Worm (Caenorhabditis elegans): ENCODE results near the gene tftc-5.

Gene tftc-5

DNA sequence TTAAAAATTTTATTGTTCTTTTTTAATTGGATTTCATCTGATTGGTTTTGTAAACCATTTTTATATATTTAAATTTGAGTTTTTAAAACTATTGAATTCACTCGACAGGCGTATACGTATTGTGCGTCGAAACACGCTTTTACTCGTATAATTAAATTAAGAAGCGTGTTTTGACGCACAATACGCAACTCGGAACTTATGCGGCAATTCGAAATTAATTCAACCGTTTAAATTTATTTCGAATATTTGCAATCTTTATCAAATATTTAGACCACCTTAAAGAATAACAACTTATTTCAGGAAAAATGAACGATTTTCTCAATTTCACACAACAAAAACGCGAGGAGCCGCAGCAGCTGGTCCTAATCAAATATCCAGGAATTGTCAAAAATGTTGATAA, at the start of gene tftc-5:
Gene tftc-5 (plus strand): TSS at position 301 of the 400 bp plus-strand sequence.
- TF ChIP-seq lin-15B (tag; optimal IDR thresholded peaks at IDR 0.05) (no peak), nhr-90 (tag; optimal IDR thresholded peaks at IDR 0.05; ENCODE audit: poor library complexity) (no peak), ceh-63 (GFP tag; optimal IDR thresholded peaks at IDR 0.05) (no peak), ztf-11 (tag; optimal IDR thresholded peaks at IDR 0.05) (no peak), nhr-12 (tag; optimal IDR thresholded peaks at IDR 0.05) (no peak), efl-1 (optimal IDR thresholded peaks at IDR 0.05) (no peak), efl-1 (GFP tag; optimal IDR thresholded peaks at IDR 0.05 in 1 of 2) (peak in 1 of 2 experiments; percentile 47), elt-2 (tag; optimal IDR thresholded peaks at IDR 0.05) (no peak), C34B4.2 (tag; optimal IDR thresholded peaks at IDR 0.05) (no peak), egl-13 (tag; optimal IDR thresholded peaks at IDR 0.05) (no peak)

DNA sequence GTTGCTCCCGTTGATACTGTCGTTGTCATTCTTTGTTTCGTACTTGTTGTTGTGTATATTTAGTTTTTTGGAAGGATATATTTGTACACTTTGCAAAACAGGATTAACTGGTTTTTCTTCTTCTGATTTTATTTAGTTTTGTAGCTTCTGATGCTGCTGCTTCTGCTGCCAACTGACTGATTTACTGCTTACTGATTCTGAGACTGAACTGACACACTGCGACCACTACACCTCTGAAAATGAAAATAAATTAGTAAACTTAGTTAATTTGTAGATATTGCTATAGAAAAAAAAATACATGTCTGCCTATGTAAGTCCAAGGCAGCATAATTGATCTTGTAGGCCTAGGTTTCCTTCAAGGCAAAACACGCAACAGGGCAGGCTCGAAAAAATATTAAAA, 49.3 kb upstream of the tftc-5 start, which contains the start of gene R10E9.4:
Gene R10E9.4 (minus strand): TSS at position 101 of the 400 bp plus-strand sequence.
- TF ChIP-seq irx-1 (tag; optimal IDR thresholded peaks at IDR 0.05): no peak

DNA sequence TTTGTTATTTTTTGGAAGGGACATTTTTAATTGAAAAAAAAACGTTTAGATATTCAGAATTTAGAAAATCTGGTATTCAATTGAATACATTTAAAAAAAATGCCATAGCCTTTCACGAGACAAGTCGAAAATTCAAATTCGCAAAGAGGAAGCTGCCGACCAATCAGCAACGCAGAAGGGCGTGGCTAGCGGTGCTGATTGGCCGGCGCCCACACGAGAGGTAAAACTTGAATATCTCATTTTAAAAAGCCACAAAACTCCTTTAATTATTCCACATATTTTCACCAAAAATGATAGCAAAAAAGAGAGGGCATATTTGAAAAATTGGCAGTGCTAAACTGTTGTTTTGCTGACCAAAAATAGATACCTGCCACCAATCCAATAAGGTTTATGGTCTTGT, 47.5 kb upstream of the tftc-5 start:
- no peak for TF ChIP-seq tlp-1 (tag; optimal IDR thresholded peaks at IDR 0.05)
- no peak for TF ChIP-seq ceh-82 (tag; optimal IDR thresholded peaks at IDR 0.05)
- TF ChIP-seq mab-9 (GFP tag; IDR thresholded peaks at IDR 0.05): no peak
- TF ChIP-seq nhr-12 (tag; optimal IDR thresholded peaks at IDR 0.05): no peak
- no peak for TF ChIP-seq pqm-1 (tag; optimal IDR thresholded peaks at IDR 0.05)

DNA sequence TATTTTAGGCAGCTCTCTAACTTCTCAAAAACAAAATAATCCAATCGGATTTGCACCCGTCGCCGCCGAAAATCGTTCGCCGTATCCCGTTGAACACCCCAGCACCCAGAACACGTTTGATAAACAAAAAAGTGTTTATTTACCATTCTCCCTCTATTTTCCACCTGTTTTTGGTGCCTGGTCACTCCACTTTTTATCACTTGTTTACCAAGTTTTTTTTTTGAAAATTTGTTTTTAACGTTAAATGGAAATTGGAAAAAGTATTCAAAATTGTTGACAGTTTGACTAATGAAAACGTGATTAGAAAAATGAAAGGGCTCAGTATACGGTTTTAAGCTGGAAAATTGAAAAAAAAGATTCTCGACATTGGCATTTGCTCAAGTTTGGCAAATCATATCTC, 47.0 kb upstream of the tftc-5 start:
- TF ChIP-seq blmp-1 (tag; optimal IDR thresholded peaks at IDR 0.05): no peak
- no peak for TF ChIP-seq ztf-11 (tag; optimal IDR thresholded peaks at IDR 0.05)
- no peak for TF ChIP-seq ceh-63 (GFP tag; optimal IDR thresholded peaks at IDR 0.05)
- TF ChIP-seq hlh-4 (tag; optimal IDR thresholded peaks at IDR 0.05): no peak
- no peak for TF ChIP-seq sup-37 (GFP tag; optimal IDR thresholded peaks at IDR 0.05)
- no peak for TF ChIP-seq nhr-76 (tag; optimal IDR thresholded peaks at IDR 0.05)
- no peak for TF ChIP-seq sptf-1 (tag; optimal IDR thresholded peaks at IDR 0.05)
- no peak for TF ChIP-seq rnt-1 (tag; optimal IDR thresholded peaks at IDR 0.05)
- no peak for TF ChIP-seq hpl-2 (GFP tag; optimal IDR thresholded peaks at IDR 0.05)
- no peak for TF ChIP-seq nhr-84 (tag; optimal IDR thresholded peaks at IDR 0.05)
- TF ChIP-seq snu-23 (GFP tag; optimal IDR thresholded peaks at IDR 0.05): no peak
- no peak for TF ChIP-seq mep-1 (tag; optimal IDR thresholded peaks at IDR 0.05)
- TF ChIP-seq zip-4 (GFP tag; optimal IDR thresholded peaks at IDR 0.05): no peak
- TF ChIP-seq lin-15B (tag; optimal IDR thresholded peaks at IDR 0.05): no peak
- no peak for TF ChIP-seq zag-1 (tag; optimal IDR thresholded peaks at IDR 0.05)
- no peak for TF ChIP-seq snpc-4 (tag; optimal IDR thresholded peaks at IDR 0.05)

DNA sequence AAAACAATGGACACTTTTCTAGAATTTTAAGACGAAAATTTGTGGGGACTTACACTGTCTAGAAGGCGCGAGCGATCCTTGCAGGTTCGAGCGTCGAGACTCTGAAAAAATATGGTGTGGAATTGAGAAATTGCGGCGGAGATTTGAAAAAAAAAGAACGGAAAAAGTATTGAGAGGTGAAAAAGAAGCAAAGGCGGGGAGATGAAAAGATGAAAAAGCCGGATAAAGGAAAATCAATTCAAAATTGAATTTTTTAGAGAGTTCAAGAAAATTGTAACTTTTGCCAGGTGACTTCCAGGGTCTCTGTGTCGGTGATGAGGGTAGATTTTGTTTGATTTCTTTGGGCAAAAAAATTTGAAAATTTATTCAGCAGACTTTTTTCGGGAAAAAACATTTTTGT, 45.7 kb upstream of the tftc-5 start, which contains the start of gene msi-1:
Gene msi-1 (minus strand): TSS at position 101 of the 400 bp plus-strand sequence.
- TF ChIP-seq lin-39 (tag; optimal IDR thresholded peaks at IDR 0.05) (no peak), lin-14 (GFP tag; optimal IDR thresholded peaks at IDR 0.05) (no peak), nhr-20 (tag; optimal IDR thresholded peaks at IDR 0.05) (no peak), isw-1 (GFP tag; IDR thresholded peaks at IDR 0.05) (no peak)

DNA sequence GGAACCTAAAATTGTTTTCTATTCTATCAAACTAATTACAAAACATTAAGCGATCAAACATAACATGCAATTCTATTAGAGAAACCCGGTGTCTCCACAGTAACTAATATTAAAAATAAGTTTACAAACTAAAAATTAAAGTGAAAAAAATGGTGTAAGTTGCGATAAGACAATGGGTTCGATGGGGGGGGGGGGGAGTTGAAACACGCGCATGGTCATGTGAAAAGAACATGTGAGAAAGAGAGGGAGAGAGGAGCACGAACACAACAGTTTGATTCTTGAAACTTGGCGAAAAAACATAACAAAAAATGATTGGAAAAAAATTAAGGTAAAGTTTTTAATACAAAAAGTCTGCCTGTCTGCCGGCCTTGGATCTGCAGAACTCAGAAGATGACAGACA, 45.0 kb upstream of the tftc-5 start:
- TF ChIP-seq aha-1 (tag; optimal IDR thresholded peaks at IDR 0.05): no peak
- TF ChIP-seq lin-35 (GFP tag; optimal IDR thresholded peaks at IDR 0.05): peak in 1 of 2 experiments; percentile 23
- TF ChIP-seq nhr-19 (GFP tag; conservative IDR thresholded peaks at IDR 0.05): no peak
- TF ChIP-seq mdl-1 (tag; optimal IDR thresholded peaks at IDR 0.05): peak in 1 of 2 experiments; percentile 5
- no peak for TF ChIP-seq lin-13 (GFP tag; optimal IDR thresholded peaks at IDR 0.05)
- TF ChIP-seq nhr-47 (tag; optimal IDR thresholded peaks at IDR 0.05): no peak
- no peak for TF ChIP-seq lsy-2 (tag; optimal IDR thresholded peaks at IDR 0.05)

Measured in whole organism, L1 larva.